Worm (Caenorhabditis elegans): ENCODE results near the gene K10C2.12.

- no peak for TF ChIP-seq nhr-237 (tag; optimal IDR thresholded peaks at IDR 0.05)
- no peak for TF ChIP-seq skn-1 (tag; optimal IDR thresholded peaks at IDR 0.05)
- TF ChIP-seq fos-1 (tag; optimal IDR thresholded peaks at IDR 0.05), result no peak
- no peak for TF ChIP-seq nhr-12 (tag; optimal IDR thresholded peaks at IDR 0.05)
- TF ChIP-seq egl-27 (tag; optimal IDR thresholded peaks at IDR 0.05), result no peak
- TF ChIP-seq nhr-11 (tag; optimal IDR thresholded peaks at IDR 0.05), result no peak
- TF ChIP-seq R02D3.7 (tag; optimal IDR thresholded peaks at IDR 0.05), result no peak
- TF ChIP-seq unc-62 (GFP tag; optimal IDR thresholded peaks at IDR 0.05), result no peak
- no peak for TF ChIP-seq nhr-77 (tag; optimal IDR thresholded peaks at IDR 0.05)
Measured at ce11 chrX:6399450-6399849, 21.1 kb downstream of the K10C2.12 start.

Data from whole organism, L3 larva.